Worm (Caenorhabditis elegans) whole organism, L3 larva: Measurements from ENCODE around the gene K10B4.3.

Experiments
- R02D3.7 ChIP-seq: fragments of 150-350 bp; optimal IDR thresholded peaks from 2 replicates; lab custom pipeline; 2014; ENCODE audit warnings: missing biosample characterization, missing genetic modification characterization
- aly-2 ChIP-seq: fragments of 150-350 bp; optimal IDR thresholded peaks from 2 replicates; lab custom pipeline; 2014; ENCODE audit warnings: missing biosample characterization, missing genetic modification characterization
- ceh-16 ChIP-seq: sonication (generic microtip); optimal IDR thresholded peaks from 2 replicates; lab custom pipeline; 2017; ENCODE audit warnings: missing biosample characterization, missing genetic modification characterization
- ceh-82 ChIP-seq: fragments of 150-350 bp; optimal IDR thresholded peaks from 2 replicates; lab custom pipeline; 2014; ENCODE audit warnings: missing biosample characterization, missing genetic modification characterization
- ceh-9 ChIP-seq: sonication (generic microtip); optimal IDR thresholded peaks from 2 replicates; lab custom pipeline; 2018; ENCODE audit warnings: missing biosample characterization, missing genetic modification characterization
- daf-12 ChIP-seq: fragments of 150-350 bp; optimal IDR thresholded peaks from 2 replicates; lab custom pipeline; 2014; ENCODE audit warnings: missing biosample characterization, missing genetic modification reagents, missing genetic modification characterization
- egl-27 ChIP-seq: sonication (generic microtip); optimal IDR thresholded peaks from 4 replicates; lab custom pipeline; 2017; ENCODE audit warnings: missing biosample characterization, missing genetic modification reagents, missing genetic modification characterization
- egl-5 ChIP-seq: fragments of 150-350 bp; optimal IDR thresholded peaks from 2 replicates; lab custom pipeline; 2017; ENCODE audit warnings: missing biosample characterization, missing genetic modification reagents, missing genetic modification characterization, inconsistent platforms
- elt-1 ChIP-seq: fragments of 150-350 bp; optimal IDR thresholded peaks from 2 replicates; lab custom pipeline; 2014; ENCODE audit warnings: missing biosample characterization, missing genetic modification characterization
- elt-2 ChIP-seq: sonication (generic microtip); optimal IDR thresholded peaks from 2 replicates; lab custom pipeline; 2016; ENCODE audit warnings: missing genetic modification reagents, mild to moderate bottlenecking, missing genetic modification characterization, missing compliant biosample characterization
- elt-3 ChIP-seq, 3 experiments: fragments of 150-350 bp in 1 of 3; sonication (generic microtip) in 2 of 3; optimal IDR thresholded peaks; 2 replicates in 2 of 3; 4 replicates in 1 of 3; lab custom pipeline; 2014 to 2017; ENCODE audit warnings: missing biosample characterization in 3 of 3, missing genetic modification characterization in 3 of 3
- fkh-2 ChIP-seq: fragments of 150-350 bp; optimal IDR thresholded peaks from 2 replicates; lab custom pipeline; 2014; ENCODE audit warnings: missing biosample characterization, missing genetic modification reagents, missing genetic modification characterization
- fos-1 ChIP-seq: fragments of 150-350 bp; optimal IDR thresholded peaks from 2 replicates; lab custom pipeline; 2014; ENCODE audit warnings: missing biosample characterization, missing genetic modification characterization
- hmg-11 ChIP-seq: sonication (generic microtip); optimal IDR thresholded peaks from 2 replicates; lab custom pipeline; 2016; ENCODE audit warnings: missing genetic modification characterization, missing compliant biosample characterization
- jun-1 ChIP-seq: fragments of 150-350 bp; optimal IDR thresholded peaks from 2 replicates; lab custom pipeline; 2014; ENCODE audit warnings: missing biosample characterization, missing genetic modification reagents, missing genetic modification characterization
- lin-15B ChIP-seq: fragments of 150-350 bp; optimal IDR thresholded peaks from 2 replicates; lab custom pipeline; 2014; ENCODE audit warnings: missing biosample characterization, missing genetic modification characterization
- lin-39 ChIP-seq: fragments of 150-350 bp; optimal IDR thresholded peaks from 2 replicates; lab custom pipeline; 2018; ENCODE audit warnings: missing biosample characterization, missing genetic modification reagents, missing genetic modification characterization
- lsy-12 ChIP-seq: sonication (generic microtip); optimal IDR thresholded peaks from 2 replicates; lab custom pipeline; 2016; ENCODE audit warnings: mild to moderate bottlenecking, missing genetic modification characterization, missing compliant biosample characterization
- mml-1 ChIP-seq: fragments of 150-350 bp; sonication (generic microtip); optimal IDR thresholded peaks from 3 replicates; lab custom pipeline; 2014; ENCODE audit warnings: missing biosample characterization, missing genetic modification characterization
- nfya-1 ChIP-seq: sonication (generic microtip); optimal IDR thresholded peaks from 2 replicates; lab custom pipeline; 2017; ENCODE audit warnings: missing genetic modification characterization, mild to moderate bottlenecking, missing compliant biosample characterization, antibody characterized with exemption, moderate library complexity; ENCODE audit not compliant: insufficient read depth
- nhr-11 ChIP-seq: fragments of 150-350 bp; optimal IDR thresholded peaks from 2 replicates; lab custom pipeline; 2014; ENCODE audit warnings: missing biosample characterization, missing genetic modification characterization
- nhr-12 ChIP-seq: fragments of 150-350 bp; optimal IDR thresholded peaks from 2 replicates; lab custom pipeline; 2014; ENCODE audit warnings: missing biosample characterization, missing genetic modification characterization
- nhr-237 ChIP-seq: fragments of 150-350 bp; optimal IDR thresholded peaks from 2 replicates; lab custom pipeline; 2014; ENCODE audit warnings: missing biosample characterization, missing genetic modification characterization
- nhr-25 ChIP-seq: sonication (generic microtip); optimal IDR thresholded peaks from 2 replicates; lab custom pipeline; 2017; ENCODE audit warnings: missing biosample characterization, missing genetic modification characterization
- nhr-43 ChIP-seq: sonication (generic microtip); optimal IDR thresholded peaks from 2 replicates; lab custom pipeline; 2016; ENCODE audit warnings: mild to moderate bottlenecking, missing genetic modification characterization, missing compliant biosample characterization; ENCODE audit not compliant: poor library complexity, severe bottlenecking
- nhr-67 ChIP-seq: fragments of 150-350 bp; optimal IDR thresholded peaks from 2 replicates; lab custom pipeline; 2014; ENCODE audit warnings: missing biosample characterization, missing genetic modification characterization
- nhr-76 ChIP-seq: fragments of 150-350 bp; sonication (generic microtip); optimal IDR thresholded peaks from 5 replicates; lab custom pipeline; 2014; ENCODE audit warnings: missing biosample characterization, missing genetic modification characterization
- nhr-77 ChIP-seq: fragments of 150-350 bp; optimal IDR thresholded peaks from 2 replicates; lab custom pipeline; 2014; ENCODE audit warnings: missing biosample characterization, missing genetic modification characterization
- pha-4 ChIP-seq: fragments of 150-350 bp; optimal IDR thresholded peaks from 2 replicates; lab custom pipeline; 2014; ENCODE audit warnings: missing biosample characterization, missing genetic modification reagents, missing genetic modification characterization
- pqm-1 ChIP-seq: fragments of 150-350 bp; optimal IDR thresholded peaks from 2 replicates; lab custom pipeline; 2017; ENCODE audit warnings: missing biosample characterization, missing genetic modification characterization, inconsistent platforms
- sea-2 ChIP-seq: fragments of 150-350 bp; sonication (generic microtip); optimal IDR thresholded peaks from 4 replicates; lab custom pipeline; 2014; ENCODE audit warnings: missing biosample characterization, missing genetic modification reagents, missing genetic modification characterization
- skn-1 ChIP-seq: fragments of 150-350 bp; optimal IDR thresholded peaks from 2 replicates; lab custom pipeline; 2014; ENCODE audit warnings: missing biosample characterization, missing genetic modification characterization
- snpc-4 ChIP-seq: fragments of 150-350 bp; optimal IDR thresholded peaks from 2 replicates; lab custom pipeline; 2014; ENCODE audit warnings: missing biosample characterization, missing genetic modification characterization
- tbx-2 ChIP-seq: sonication (generic microtip); optimal IDR thresholded peaks from 2 replicates; lab custom pipeline; 2016; ENCODE audit warnings: mild to moderate bottlenecking, missing genetic modification characterization, missing compliant biosample characterization
- unc-39 ChIP-seq: sonication (generic microtip); optimal IDR thresholded peaks from 4 replicates; lab custom pipeline; 2017; ENCODE audit warnings: missing biosample characterization, missing genetic modification characterization
- unc-62 ChIP-seq: fragments of 150-350 bp; sonication (generic microtip); optimal IDR thresholded peaks from 4 replicates; lab custom pipeline; 2014; ENCODE audit warnings: missing biosample characterization, missing genetic modification reagents, missing genetic modification characterization

K10B4.3 gene

DNA sequence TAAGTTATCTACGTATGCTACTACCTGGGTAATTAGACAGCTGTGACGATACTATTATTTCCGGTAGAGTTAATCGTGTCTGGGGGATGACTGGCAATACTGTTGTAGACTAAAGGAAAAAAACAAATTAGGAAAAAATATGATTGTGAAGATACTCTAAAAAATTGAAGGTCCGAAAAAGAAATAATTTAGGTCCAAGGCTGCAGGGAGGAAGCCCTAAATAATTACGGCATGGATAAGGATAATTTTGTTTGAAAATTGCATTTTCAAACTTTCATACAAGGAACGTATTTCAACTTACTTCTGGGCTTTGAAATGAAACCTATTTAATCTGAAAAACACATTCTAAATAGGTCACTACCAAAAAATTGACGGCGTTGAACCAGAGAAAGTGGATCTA lies 7.9 kb upstream of the K10B4.3 start, which contains the start of gene srd-3:
Gene srd-3 (minus strand): TSS at position 101 of the 400 bp plus-strand sequence.
- TF ChIP-seq daf-12 (tag; lab: Kevin White, UChicago) = no peak
- TF ChIP-seq pha-4 = no peak
- TF ChIP-seq ceh-16 = no peak
- no peak for TF ChIP-seq unc-39 (tag; lab: Kevin White, UChicago)
- no peak for TF ChIP-seq nhr-25
- no peak for TF ChIP-seq elt-3 (tag; optimal IDR thresholded peaks at IDR 0.05; lab: Kevin White, UChicago)
- TF ChIP-seq egl-27 = no peak
- no peak for TF ChIP-seq nhr-67 (tag; lab: Kevin White, UChicago)
- no peak for TF ChIP-seq nhr-43 (tag; lab: Kevin White, UChicago)
- TF ChIP-seq, all 47 proteins: peak for 0

DNA sequence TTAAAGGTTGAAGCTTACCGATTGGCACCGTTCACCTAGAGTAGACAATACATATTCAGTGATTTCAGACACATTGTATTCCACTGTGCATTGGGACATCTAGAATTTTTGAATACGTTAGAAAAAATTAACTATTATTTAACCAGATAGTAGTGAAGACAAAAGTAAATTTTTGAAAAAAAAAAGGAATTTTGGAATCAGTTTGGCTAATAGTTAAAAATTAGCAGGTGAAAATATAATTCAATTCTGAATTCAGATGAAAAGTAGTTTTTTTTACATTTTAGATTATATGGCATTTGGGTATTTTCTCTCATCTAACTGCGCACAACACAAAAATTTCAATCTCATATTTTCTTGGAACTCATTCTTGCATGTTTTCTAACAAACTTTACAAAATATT lies 3.9 kb upstream of the K10B4.3 start, which contains the start of gene nmur-2:
Gene nmur-2 (minus strand): TSS at position 101 of the 400 bp plus-strand sequence.
- TF ChIP-seq aly-2 (tag; lab: Kevin White, UChicago) (no peak), nfya-1 (tag; lab: Kevin White, UChicago) (no peak), nhr-11 (tag; lab: Kevin White, UChicago) (no peak), elt-1 (no peak), hmg-11 (tag; lab: Kevin White, UChicago) (no peak), egl-27 (no peak), lin-39 (tag; lab: Kevin White, UChicago) (no peak), lsy-12 (no peak), nhr-12 (tag; lab: Kevin White, UChicago) (no peak), pha-4 (no peak), fos-1 (tag; lab: Kevin White, UChicago) (no peak), ceh-16 (no peak), nhr-67 (tag; lab: Kevin White, UChicago) (no peak), lin-15B (no peak), elt-3 (tag; optimal IDR thresholded peaks at IDR 0.05; lab: Kevin White, UChicago) (no peak), nhr-237 (tag; lab: Kevin White, UChicago) (no peak)

DNA sequence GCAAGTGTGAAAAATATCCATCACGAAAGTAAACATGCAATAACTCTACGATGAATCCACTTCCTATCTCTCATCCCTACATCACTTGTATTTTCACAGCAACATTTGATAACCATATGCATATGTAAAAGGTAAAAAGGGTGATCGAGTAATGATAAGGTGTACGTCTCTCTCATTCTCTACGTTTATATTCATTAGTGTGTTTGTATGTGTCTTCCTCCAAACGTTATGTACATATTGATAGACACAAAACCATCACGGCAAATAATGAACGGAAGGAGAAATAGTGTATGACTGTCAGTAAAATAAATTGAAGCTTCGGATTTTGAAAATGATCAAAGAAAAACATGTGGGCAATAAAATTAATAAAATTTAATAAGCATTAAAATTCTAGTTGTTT lies 1.5 kb upstream of the K10B4.3 start:
- TF ChIP-seq lin-15B (no peak), jun-1 (tag; lab: Kevin White, UChicago) (no peak), nfya-1 (tag; lab: Kevin White, UChicago) (no peak), hmg-11 (tag; lab: Kevin White, UChicago) (no peak), pqm-1 (peak; percentile 49), egl-5 (tag; lab: Kevin White, UChicago) (no peak), elt-2 (peak; percentile 55), elt-1 (no peak), nhr-237 (tag; lab: Kevin White, UChicago) (no peak), nhr-12 (tag; lab: Kevin White, UChicago) (no peak), skn-1 (tag; lab: Kevin White, UChicago) (peak; percentile 5), elt-3 (tag; optimal IDR thresholded peaks at IDR 0.05; lab: Kevin White, UChicago) (no peak), ceh-82 (tag; lab: Kevin White, UChicago) (no peak), lsy-12 (no peak), nhr-11 (tag; lab: Kevin White, UChicago) (no peak), daf-12 (tag; lab: Kevin White, UChicago) (no peak), nhr-67 (tag; lab: Kevin White, UChicago) (no peak), fkh-2 (tag; lab: Kevin White, UChicago) (no peak), pha-4 (peak; percentile 75), nhr-76 (no peak), R02D3.7 (no peak)

DNA sequence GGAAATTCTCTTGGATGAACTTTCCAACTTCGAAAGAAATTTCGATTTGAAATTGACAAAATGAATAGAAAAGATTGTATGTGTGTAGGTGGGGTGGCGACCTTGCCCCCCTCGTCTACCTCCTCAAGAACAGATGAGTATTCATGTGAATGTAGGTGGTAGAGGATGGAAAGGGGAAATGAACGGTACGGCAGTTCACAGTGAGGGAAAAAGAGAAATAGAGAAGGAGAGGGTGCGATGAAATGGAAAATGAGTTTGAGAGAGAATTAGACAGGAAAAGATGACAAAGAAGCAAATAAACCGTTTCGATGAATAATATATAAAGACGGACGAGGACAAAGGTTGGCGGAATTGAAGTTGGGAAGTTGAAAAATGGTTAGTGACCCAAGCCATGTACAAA lies 987 bp upstream of the K10B4.3 start:
- TF ChIP-seq hmg-11 (tag; lab: Kevin White, UChicago) (peak; percentile 35), nhr-77 (no peak), nhr-25 (peak; percentile 86), pha-4 (peak; percentile 26), ceh-9 (tag; lab: Kevin White, UChicago) (no peak)

DNA sequence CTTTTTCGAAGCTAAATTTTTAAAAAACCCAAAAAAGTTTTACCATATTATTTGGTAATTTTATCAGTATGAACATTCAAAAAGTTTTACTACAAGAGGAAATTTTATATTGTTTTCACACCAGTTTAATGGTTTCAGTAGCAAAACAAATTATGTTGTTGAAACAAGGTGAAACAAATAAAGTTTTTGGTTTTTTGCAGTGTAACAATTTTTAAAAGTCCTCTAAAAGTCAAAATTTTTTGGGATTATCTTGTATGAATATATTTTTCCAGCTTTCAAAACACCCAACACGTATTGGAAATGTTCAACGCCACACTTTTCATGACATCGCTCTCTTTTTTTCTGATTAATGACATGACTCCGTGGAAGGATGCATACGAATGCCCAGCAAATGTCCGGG lies 4.1 kb downstream of the K10B4.3 start, which contains the start of gene srt-54:
Gene srt-54 (plus strand): TSS at position 301 of the 400 bp plus-strand sequence.
- TF ChIP-seq mml-1 (tag; lab: Kevin White, UChicago) = no peak
- TF ChIP-seq snpc-4 (tag; lab: Kevin White, UChicago) = no peak
- no peak for TF ChIP-seq unc-62 (GFP tag; lab: Kevin White, UChicago)
- no peak for TF ChIP-seq tbx-2
- TF ChIP-seq sea-2 = no peak
- TF ChIP-seq, all 47 proteins: peak for 0
